Worm (Caenorhabditis elegans) whole organism, midembryonic: ENCODE results near the gene glb-4.

Source experiments
- T22C8.4 ChIP-seq: fragments of 200-800 bp; sonication (Bioruptor generic); IDR thresholded peaks from 2 replicates; pipeline ENCODE4 v1.3.6; 2022; ENCODE audit warnings: missing genetic modification characterization, missing compliant biosample characterization
- cog-1 ChIP-seq: sonication (generic microtip); optimal IDR thresholded peaks from 2 replicates; lab custom pipeline; 2016; ENCODE audit warnings: missing genetic modification characterization, missing compliant biosample characterization
- flt-1 ChIP-seq: fragments of 200-800 bp; sonication (Bioruptor generic); IDR thresholded peaks from 2 replicates; pipeline ENCODE4 v1.3.6; 2022; ENCODE audit warnings: missing genetic modification characterization, missing compliant biosample characterization
- klf-2 ChIP-seq: fragments of 200-800 bp; sonication (Bioruptor generic); conservative IDR thresholded peaks from 2 replicates; pipeline ENCODE4 v1.3.6; 2022; ENCODE audit warnings: missing genetic modification reagents, missing genetic modification characterization, missing compliant biosample characterization
- med-1 ChIP-seq: sonication (generic microtip); optimal IDR thresholded peaks from 2 replicates; lab custom pipeline; 2017; ENCODE audit warnings: missing genetic modification characterization, mild to moderate bottlenecking, missing compliant biosample characterization, antibody characterized with exemption, missing genetic modification reagents; ENCODE audit not compliant: insufficient read depth
- ref-1 ChIP-seq: fragments of 200-800 bp; sonication (Bioruptor generic); conservative IDR thresholded peaks from 2 replicates; pipeline ENCODE4 v1.3.6; 2022; ENCODE audit warnings: missing genetic modification reagents, missing genetic modification characterization, missing compliant biosample characterization
- tab-1 ChIP-seq: fragments of 200-800 bp; sonication (Bioruptor generic); IDR thresholded peaks from 2 replicates; pipeline ENCODE4 v1.3.6; 2022; ENCODE audit warnings: missing genetic modification characterization, missing compliant biosample characterization
- ztf-23 ChIP-seq: fragments of 200-800 bp; sonication (Bioruptor generic); IDR thresholded peaks from 2 replicates; pipeline ENCODE4 v1.3.6; 2022; ENCODE audit warnings: missing genetic modification reagents, missing genetic modification characterization, missing compliant biosample characterization
- ztf-29 ChIP-seq: fragments of 200-800 bp; sonication (Bioruptor generic); IDR thresholded peaks from 2 replicates; pipeline ENCODE4 v1.3.6; 2022; ENCODE audit warnings: missing genetic modification reagents, missing genetic modification characterization, missing compliant biosample characterization

The glb-4 gene

DNA sequence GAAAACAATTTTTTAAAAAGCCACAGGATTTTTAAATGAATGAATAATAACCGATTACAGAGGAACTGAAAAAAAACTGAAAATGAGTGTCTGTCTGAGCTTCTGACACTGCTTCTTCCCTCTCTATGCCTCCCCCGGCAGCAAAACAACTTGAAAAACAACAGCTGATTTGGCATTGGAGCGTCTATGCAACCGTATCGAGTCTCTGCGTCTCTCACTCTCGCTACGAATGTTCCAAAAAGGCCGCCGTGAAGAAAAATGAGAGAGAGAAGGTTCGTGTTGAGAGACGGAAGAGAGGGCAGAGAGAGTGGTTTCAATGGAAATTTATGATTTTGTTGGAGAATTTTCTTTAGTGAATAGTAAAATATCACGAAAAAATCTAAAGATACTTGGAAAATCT, 8.0 kb downstream of the glb-4 start:
- TF ChIP-seq ztf-29, result no peak
- peak; percentile 29 for TF ChIP-seq cog-1 (tag; lab: Kevin White, UChicago)

DNA sequence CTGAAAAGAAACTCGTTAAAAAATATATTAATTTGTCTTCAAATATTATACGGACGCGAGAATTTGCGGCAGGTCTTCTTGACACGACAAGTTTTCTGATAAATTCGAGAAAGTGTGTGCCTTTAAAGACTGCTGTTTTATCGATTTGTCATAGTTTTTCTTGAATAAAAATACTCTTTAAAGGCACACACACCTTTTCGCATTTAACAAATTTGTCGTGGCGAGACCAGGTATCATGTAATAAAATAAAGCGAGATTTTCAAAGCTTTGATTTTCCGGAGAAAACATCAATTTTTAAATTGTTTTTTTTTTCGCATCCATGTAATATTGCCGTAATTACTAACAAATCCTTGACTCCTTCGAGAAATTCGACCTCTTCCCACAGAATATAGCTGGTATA, 9.8 kb downstream of the glb-4 start:
- no peak for TF ChIP-seq flt-1 (GFP tag; lab: Robert Waterston, UW)
- no peak for TF ChIP-seq cog-1 (tag; lab: Kevin White, UChicago)
- no peak for TF ChIP-seq T22C8.4 (GFP tag; lab: Robert Waterston, UW)
- TF ChIP-seq ztf-29, result no peak
- TF ChIP-seq med-1, result no peak
- TF ChIP-seq klf-2 (GFP tag; lab: Robert Waterston, UW), result no peak
- TF ChIP-seq ref-1 (GFP tag; lab: Robert Waterston, UW), result no peak
- no peak for TF ChIP-seq ztf-23 (GFP tag; lab: Robert Waterston, UW)
- no peak for TF ChIP-seq tab-1 (GFP tag; lab: Robert Waterston, UW)

DNA sequence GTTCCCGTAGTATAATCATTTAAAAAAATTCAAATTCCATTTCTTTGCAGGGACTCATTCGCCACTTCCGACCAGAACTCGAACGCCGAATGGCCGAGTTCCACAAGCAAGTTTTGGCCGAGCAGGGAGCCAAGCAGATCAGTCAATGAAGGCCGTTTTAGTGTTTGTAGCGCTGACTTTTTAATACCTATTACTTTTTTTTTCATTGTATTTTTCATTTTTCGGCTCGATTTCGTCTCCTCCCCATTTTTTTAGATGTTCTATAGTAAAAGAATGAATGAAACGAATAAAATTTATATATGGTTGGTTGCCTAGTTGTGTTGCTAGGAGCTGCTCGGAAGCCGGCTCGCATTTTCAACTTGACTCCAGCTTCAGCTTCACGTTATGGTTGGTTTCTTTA, 11.2 kb downstream of the glb-4 start, which contains the start of gene C09H10.4:
C09H10.4 (plus strand) TSS at position 301 of the 400 bp plus-strand sequence.
- TF ChIP-seq ref-1 (GFP tag; lab: Robert Waterston, UW), result no peak
- no peak for TF ChIP-seq ztf-23 (GFP tag; lab: Robert Waterston, UW)

DNA sequence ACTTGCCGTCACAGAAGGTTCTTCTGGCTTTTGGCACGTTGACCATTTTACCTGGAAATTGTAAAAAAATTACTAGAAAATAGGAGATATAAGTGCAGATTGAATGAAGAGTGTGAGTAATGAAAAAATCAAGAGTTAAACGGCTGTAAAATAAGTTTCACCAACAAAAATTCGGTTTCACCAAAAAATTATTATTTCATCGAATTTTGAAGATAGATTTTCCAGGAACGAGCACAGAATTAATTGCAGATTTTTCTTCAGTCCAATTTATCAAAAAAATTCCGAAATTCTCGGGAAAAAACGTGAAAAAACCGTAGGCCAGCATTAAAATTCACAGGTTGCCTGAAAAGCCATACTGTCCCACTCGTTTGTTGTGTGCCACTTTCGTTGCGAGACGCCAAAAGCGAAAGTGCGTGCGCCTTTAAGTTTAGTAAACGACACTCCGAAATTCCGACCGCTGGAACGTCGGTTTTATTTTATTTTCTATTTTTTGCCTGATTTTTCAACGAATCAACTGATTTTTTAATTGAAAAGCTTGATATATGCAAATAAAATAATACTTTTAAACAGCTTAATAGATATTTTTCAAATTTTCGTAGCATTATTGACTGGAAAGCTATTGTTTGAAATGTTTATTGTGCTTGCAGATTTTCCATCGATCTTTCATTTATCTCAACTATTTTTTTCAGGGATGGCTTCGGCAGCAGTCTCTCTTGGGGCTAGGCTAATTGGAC, 13.7 kb downstream of the glb-4 start, which contains the start of the genes rpl-36.A and nuo-1:
rpl-36.A (minus strand) TSS at position 51 of the 734 bp plus-strand sequence.
nuo-1 (plus strand) TSS at position 684 of the 734 bp plus-strand sequence.
- TF ChIP-seq ztf-23 (GFP tag; lab: Robert Waterston, UW), result 0 out of 2 replicates have a peak, but pooled peaks have one; percentile 22
- TF ChIP-seq ztf-29, result no peak
- TF ChIP-seq tab-1 (GFP tag; lab: Robert Waterston, UW), result no peak
- TF ChIP-seq med-1, result no peak
- no peak for TF ChIP-seq cog-1 (tag; lab: Kevin White, UChicago)

DNA sequence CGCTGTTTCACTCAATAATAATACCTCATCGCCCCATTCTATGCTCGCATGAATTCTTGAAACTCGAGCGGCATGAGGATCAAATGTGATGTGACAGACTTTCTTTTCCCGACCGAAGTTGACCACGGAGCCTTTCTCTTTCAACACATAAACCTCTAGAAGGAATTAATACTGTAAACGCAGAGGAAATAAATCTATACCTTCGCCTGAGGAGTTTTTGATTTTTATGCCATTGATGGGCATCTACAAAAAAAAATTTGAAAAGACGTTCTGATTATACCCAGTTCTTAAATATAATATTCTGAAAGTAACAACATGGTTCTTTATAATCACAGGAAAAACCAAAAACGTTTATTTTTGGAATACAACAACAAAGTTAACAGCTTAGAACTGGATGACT, 14.8 kb downstream of the glb-4 start, which contains the start of gene nbs-1:
nbs-1 (minus strand) TSS at position 246 of the 400 bp plus-strand sequence.
- TF ChIP-seq T22C8.4 (GFP tag; lab: Robert Waterston, UW) (no peak), ref-1 (GFP tag; lab: Robert Waterston, UW) (no peak), tab-1 (GFP tag; lab: Robert Waterston, UW) (no peak)

DNA sequence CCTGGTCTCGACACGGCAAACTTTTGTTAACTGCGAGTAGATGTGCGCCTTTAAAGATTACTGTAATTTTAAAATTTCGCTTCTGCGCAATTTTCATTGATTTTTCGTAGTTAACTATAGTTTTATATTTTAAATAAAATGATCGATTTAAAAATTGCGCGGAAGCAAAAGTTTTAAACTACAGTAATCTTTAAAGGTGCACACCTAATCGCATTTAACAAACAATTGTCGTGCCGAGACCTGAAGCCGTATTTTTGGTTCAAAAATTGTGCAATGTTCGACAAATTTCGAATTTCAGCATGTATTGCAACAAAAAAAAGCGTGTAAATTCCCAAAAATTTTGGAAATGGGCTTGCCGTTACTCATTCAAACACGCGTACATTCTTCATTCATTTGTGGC, 16.6 kb downstream of the glb-4 start:
- TF ChIP-seq med-1 (no peak), ztf-29 (no peak)

DNA sequence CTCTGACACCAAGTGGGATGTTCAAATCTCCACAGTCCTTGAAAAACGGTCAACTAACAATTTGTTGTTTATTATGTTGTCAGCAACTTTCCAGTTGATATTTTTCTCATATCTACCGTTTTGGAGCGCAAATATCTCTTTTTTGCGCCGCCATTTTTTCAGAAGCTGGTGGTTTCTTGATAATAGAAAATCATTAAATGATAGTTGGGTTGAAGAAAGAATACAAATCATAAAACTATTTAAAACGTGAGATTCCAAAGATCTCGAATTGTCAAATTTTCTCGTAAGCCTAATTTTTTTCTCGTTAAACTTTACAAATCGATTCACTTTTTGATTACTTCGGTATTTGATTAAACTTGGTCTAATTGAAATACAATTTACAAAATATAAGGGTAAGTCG, 18.6 kb downstream of the glb-4 start, which contains the start of gene rpl-42:
rpl-42 (plus strand) TSS at position 301 of the 400 bp plus-strand sequence.
- TF ChIP-seq tab-1 (GFP tag; lab: Robert Waterston, UW), result no peak
- no peak for TF ChIP-seq ref-1 (GFP tag; lab: Robert Waterston, UW)
- TF ChIP-seq flt-1 (GFP tag; lab: Robert Waterston, UW), result no peak
- TF ChIP-seq klf-2 (GFP tag; lab: Robert Waterston, UW), result no peak
- TF ChIP-seq med-1, result no peak
- no peak for TF ChIP-seq ztf-23 (GFP tag; lab: Robert Waterston, UW)
- TF ChIP-seq T22C8.4 (GFP tag; lab: Robert Waterston, UW), result no peak
- TF ChIP-seq cog-1 (tag; lab: Kevin White, UChicago), result no peak
- no peak for TF ChIP-seq ztf-29

DNA sequence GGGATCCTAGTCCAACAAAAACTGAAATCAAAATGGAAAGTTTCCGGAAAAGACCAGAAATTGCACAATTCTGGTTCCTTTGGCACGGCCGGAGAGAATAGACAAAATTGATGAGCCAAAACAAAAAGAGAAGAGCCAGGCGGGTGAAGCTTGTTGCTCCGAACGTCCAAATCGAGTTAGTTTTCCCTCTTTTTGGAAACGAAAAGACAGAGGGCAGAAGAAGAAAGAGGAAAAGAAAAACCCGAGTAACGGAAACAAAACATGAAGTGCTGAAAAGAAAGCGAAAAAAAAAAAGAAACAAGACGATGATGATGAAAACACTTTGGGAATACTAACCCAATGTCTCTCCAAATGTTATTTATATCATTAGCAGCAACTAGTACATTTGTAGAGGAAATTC, 19.4 kb downstream of the glb-4 start:
- no peak for TF ChIP-seq T22C8.4 (GFP tag; lab: Robert Waterston, UW)
- TF ChIP-seq tab-1 (GFP tag; lab: Robert Waterston, UW), result no peak
- no peak for TF ChIP-seq klf-2 (GFP tag; lab: Robert Waterston, UW)
- no peak for TF ChIP-seq ztf-29
- TF ChIP-seq ref-1 (GFP tag; lab: Robert Waterston, UW), result no peak

DNA sequence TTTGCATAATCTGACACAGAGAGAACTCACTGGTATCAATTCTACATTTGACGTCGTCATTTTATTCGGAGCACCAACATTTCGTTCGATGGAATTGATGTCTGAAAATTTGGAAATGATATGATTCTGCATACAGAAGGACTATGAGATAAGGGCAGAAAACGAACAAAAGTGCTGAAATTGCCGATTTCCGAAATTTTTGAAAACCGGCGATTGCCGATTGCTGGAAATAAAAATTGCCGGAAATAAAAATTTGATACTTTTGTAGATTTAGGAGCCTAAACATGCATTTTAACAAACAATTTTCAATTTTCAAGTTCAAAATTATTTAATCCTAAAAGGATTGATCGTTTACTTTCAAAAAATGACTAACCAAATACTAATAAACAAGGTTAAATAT, 21.7 kb downstream of the glb-4 start, which contains the start of gene unc-53:
unc-53 (minus strand) TSS at position 101 of the 400 bp plus-strand sequence.
- no peak for TF ChIP-seq cog-1 (tag; lab: Kevin White, UChicago)
- TF ChIP-seq flt-1 (GFP tag; lab: Robert Waterston, UW), result no peak
- no peak for TF ChIP-seq ref-1 (GFP tag; lab: Robert Waterston, UW)
- TF ChIP-seq klf-2 (GFP tag; lab: Robert Waterston, UW), result no peak
- TF ChIP-seq ztf-23 (GFP tag; lab: Robert Waterston, UW), result no peak
- TF ChIP-seq T22C8.4 (GFP tag; lab: Robert Waterston, UW), result no peak
- TF ChIP-seq tab-1 (GFP tag; lab: Robert Waterston, UW), result no peak
- TF ChIP-seq ztf-29, result no peak

DNA sequence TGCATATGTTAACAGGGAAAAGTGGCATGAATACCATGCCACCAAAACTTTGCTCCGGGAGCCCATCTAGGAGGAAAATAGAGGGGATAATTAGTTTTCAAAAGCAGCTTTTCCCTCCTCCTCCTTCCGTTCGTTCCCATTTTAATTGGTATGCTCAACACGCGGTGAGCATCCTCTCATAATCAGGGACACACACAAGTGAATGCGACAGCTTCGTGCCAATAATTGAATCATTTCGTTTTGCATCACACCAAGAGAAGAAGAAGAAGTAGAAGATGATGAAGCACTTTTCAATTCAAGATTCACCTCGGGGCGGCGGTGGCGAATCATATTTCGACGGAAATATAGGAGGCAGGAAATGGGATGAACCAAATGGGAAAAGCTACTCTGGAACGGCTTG, 22.9 kb downstream of the glb-4 start:
- TF ChIP-seq med-1, result no peak
- TF ChIP-seq flt-1 (GFP tag; lab: Robert Waterston, UW), result no peak
- TF ChIP-seq tab-1 (GFP tag; lab: Robert Waterston, UW), result no peak
- no peak for TF ChIP-seq cog-1 (tag; lab: Kevin White, UChicago)

DNA sequence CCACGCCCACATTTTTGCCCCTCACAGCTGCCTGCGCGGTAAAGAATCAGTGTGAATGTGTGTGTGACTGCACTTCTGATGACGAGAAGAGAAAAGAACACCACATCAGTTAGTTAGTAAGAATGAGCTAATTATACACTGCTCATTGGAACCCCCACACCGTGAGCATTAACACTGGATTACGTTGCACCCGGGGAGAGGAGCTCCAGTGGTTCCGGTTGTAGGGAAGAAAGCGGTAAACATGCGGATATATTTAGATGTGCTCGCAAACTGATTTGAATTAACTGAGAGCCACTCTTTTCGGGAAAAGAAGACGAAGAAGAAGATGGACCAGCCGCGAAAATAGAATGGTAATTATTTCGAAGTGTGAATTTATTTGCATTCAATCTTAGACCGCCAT, 24.2 kb downstream of the glb-4 start:
- TF ChIP-seq ztf-29 (no peak), med-1 (no peak), flt-1 (GFP tag; lab: Robert Waterston, UW) (no peak)
